Fruit fly (Drosophila melanogaster) whole organism, wandering third instar larva: ENCODE measurements around the gene ND-51.
A peak's percentile ranks its signal among the peaks of the same experiment; 100 is the strongest.

Experiments used
- Abd-B ChIP-seq: fragments of >200 bp; optimal IDR thresholded peaks from 2 replicates; lab custom pipeline; 2017; ENCODE audit warnings: missing biosample characterization, missing genetic modification characterization
- CG32264 ChIP-seq: fragments of 200-800 bp; sonication (Bioruptor generic); optimal IDR thresholded peaks from 2 replicates; lab custom pipeline; 2016; ENCODE audit warnings: missing biosample characterization, missing genetic modification characterization
- CG9705 ChIP-seq: fragments of 200-800 bp; sonication (Bioruptor generic); optimal IDR thresholded peaks from 2 replicates; lab custom pipeline; 2018; ENCODE audit warnings: missing biosample characterization, mild to moderate bottlenecking, missing genetic modification characterization
- CrebA ChIP-seq: fragments of 200-800 bp; sonication (Bioruptor generic); optimal IDR thresholded peaks from 2 replicates; lab custom pipeline; 2016; ENCODE audit warnings: missing biosample characterization, mild to moderate bottlenecking, missing genetic modification characterization, borderline replicate concordance
- Dfd ChIP-seq: fragments of >200 bp; optimal IDR thresholded peaks from 2 replicates; lab custom pipeline; 2017; ENCODE audit warnings: missing biosample characterization, missing genetic modification characterization
- Dif ChIP-seq: fragments of 200-275, 200-300 bp; sonication (Bioruptor generic); optimal IDR thresholded peaks from 2 replicates; lab custom pipeline; 2018; ENCODE audit warnings: missing biosample characterization, missing genetic modification characterization; ENCODE audit not compliant: partially characterized antibody
- GATAd ChIP-seq: sonication (Bioruptor generic); optimal IDR thresholded peaks from 2 replicates; lab custom pipeline; 2016; ENCODE audit warnings: missing biosample characterization, missing genetic modification characterization
- HLH106 ChIP-seq: fragments of 200-800 bp; optimal IDR thresholded peaks from 3 replicates; lab custom pipeline; 2019; ENCODE audit warnings: missing biosample characterization, mild to moderate bottlenecking, missing genetic modification characterization, moderate library complexity
- Hnf4 ChIP-seq: fragments of 200-800 bp; sonication (Bioruptor generic); optimal IDR thresholded peaks from 2 replicates; lab custom pipeline; 2016; ENCODE audit warnings: missing biosample characterization, mild to moderate bottlenecking, missing genetic modification characterization
- Hr78 ChIP-seq: fragments of >200 bp; optimal IDR thresholded peaks from 2 replicates; lab custom pipeline; 2017; ENCODE audit warnings: missing biosample characterization, missing genetic modification characterization
- Hr83 ChIP-seq: fragments of 200-300 bp; sonication (Bioruptor generic); optimal IDR thresholded peaks from 2 replicates; lab custom pipeline; 2016; ENCODE audit warnings: missing biosample characterization, mild to moderate bottlenecking, missing genetic modification characterization, moderate library complexity; ENCODE audit not compliant: poor library complexity, severe bottlenecking
- Jra ChIP-seq: sonication (Bioruptor generic); optimal IDR thresholded peaks from 2 replicates; lab custom pipeline; 2016; ENCODE audit warnings: missing biosample characterization, missing genetic modification characterization
- Mio ChIP-seq: sonication (Bioruptor generic); optimal IDR thresholded peaks from 2 replicates; lab custom pipeline; 2016; ENCODE audit warnings: missing biosample characterization, missing genetic modification characterization
- Myc ChIP-seq: fragments of >200 bp; optimal IDR thresholded peaks from 2 replicates; lab custom pipeline; 2017
- N ChIP-seq: fragments of >200 bp; optimal IDR thresholded peaks from 2 replicates; lab custom pipeline; 2018; ENCODE audit warnings: missing biosample characterization, missing external identifiers, missing genetic modification characterization
- OdsH ChIP-seq: fragments of 200-800 bp; sonication (Bioruptor generic); optimal IDR thresholded peaks from 2 replicates; lab custom pipeline; 2016; ENCODE audit warnings: missing biosample characterization, mild to moderate bottlenecking, missing genetic modification characterization
- Rel ChIP-seq, 2 experiments: fragments of 200-800 bp; sonication (Bioruptor generic) in 1 of 2; optimal IDR thresholded peaks; 2 replicates in 1 of 2; 3 replicates in 1 of 2; lab custom pipeline; 2016 to 2019; ENCODE audit warnings: mild to moderate bottlenecking in 2 of 2, missing biosample characterization in 2 of 2, missing genetic modification characterization in 2 of 2, moderate library complexity in 1 of 2
- Sp1 ChIP-seq: fragments of 200-800 bp; sonication (Bioruptor generic); optimal IDR thresholded peaks from 3 replicates; lab custom pipeline; 2019; ENCODE audit warnings: missing biosample characterization, mild to moderate bottlenecking, missing genetic modification characterization, moderate library complexity
- Vsx2 ChIP-seq: fragments of 200-300, 225-300 bp; sonication (Bioruptor generic); optimal IDR thresholded peaks from 2 replicates; lab custom pipeline; 2018; ENCODE audit warnings: missing biosample characterization, missing genetic modification characterization; ENCODE audit not compliant: partially characterized antibody
- br ChIP-seq: fragments of 200-800 bp; sonication (Bioruptor generic); optimal IDR thresholded peaks from 2 replicates; lab custom pipeline; 2016; ENCODE audit warnings: missing biosample characterization, missing genetic modification characterization
- brk ChIP-seq: fragments of 200-800 bp; sonication (Bioruptor generic); optimal IDR thresholded peaks from 2 replicates; lab custom pipeline; 2016; ENCODE audit warnings: missing biosample characterization, mild to moderate bottlenecking, missing genetic modification characterization
- dl ChIP-seq, 2 experiments: fragments of 175-275, 200-275 bp in 1 of 2; fragments of 200-275 bp in 1 of 2; sonication (Bioruptor generic); optimal IDR thresholded peaks; lab custom pipeline; 2018; ENCODE audit warnings: mild to moderate bottlenecking in 2 of 2, missing biosample characterization in 2 of 2, missing genetic modification characterization in 2 of 2, moderate library complexity in 2 of 2; ENCODE audit not compliant: partially characterized antibody in 2 of 2, insufficient read depth in 1 of 2
- dmrt93B ChIP-seq: fragments of 200-800 bp; sonication (Bioruptor generic); optimal IDR thresholded peaks from 2 replicates; lab custom pipeline; 2018; ENCODE audit warnings: missing biosample characterization, mild to moderate bottlenecking, missing genetic modification characterization
- dsf ChIP-seq: sonication (Bioruptor generic); optimal IDR thresholded peaks from 2 replicates; lab custom pipeline; 2016; ENCODE audit warnings: missing biosample characterization, missing genetic modification characterization, borderline replicate concordance
- ey ChIP-seq: fragments of 200-800 bp; sonication (Bioruptor generic); optimal IDR thresholded peaks from 2 replicates; lab custom pipeline; 2016; ENCODE audit warnings: missing biosample characterization, missing genetic modification characterization
- foxo ChIP-seq, 2 experiments: fragments of 200-800 bp; sonication (Bioruptor generic); optimal IDR thresholded peaks; 2 replicates in 1 of 2; 3 replicates in 1 of 2; lab custom pipeline; 2016 to 2017; ENCODE audit warnings: missing biosample characterization in 2 of 2, missing genetic modification characterization in 2 of 2
- fru ChIP-seq: fragments of 200-800 bp; sonication (Bioruptor generic); optimal IDR thresholded peaks from 3 replicates; lab custom pipeline; 2016; ENCODE audit warnings: missing biosample characterization, mild to moderate bottlenecking, missing genetic modification characterization
- h ChIP-seq: fragments of 200-800 bp; sonication (Bioruptor generic); optimal IDR thresholded peaks from 3 replicates; lab custom pipeline; 2016; ENCODE audit warnings: missing biosample characterization, mild to moderate bottlenecking, missing genetic modification characterization
- jim ChIP-seq: fragments of 175-275, 200-325 bp; sonication (Bioruptor generic); optimal IDR thresholded peaks from 2 replicates; lab custom pipeline; 2016; ENCODE audit warnings: missing biosample characterization, mild to moderate bottlenecking, missing genetic modification characterization
- lola ChIP-seq: fragments of >200 bp; optimal IDR thresholded peaks from 2 replicates; lab custom pipeline; 2017; ENCODE audit warnings: missing biosample characterization, missing genetic modification characterization
- pan ChIP-seq: fragments of >200 bp; optimal IDR thresholded peaks from 2 replicates; lab custom pipeline; 2017
- psq ChIP-seq: fragments of 200-800 bp; sonication (Bioruptor generic); optimal IDR thresholded peaks from 3 replicates; lab custom pipeline; 2017; ENCODE audit warnings: missing biosample characterization, mild to moderate bottlenecking, missing genetic modification characterization, moderate library complexity
- rgr ChIP-seq: fragments of 200-800 bp; sonication (Bioruptor generic); optimal IDR thresholded peaks from 3 replicates; lab custom pipeline; 2016; ENCODE audit warnings: missing biosample characterization, mild to moderate bottlenecking, missing genetic modification characterization
- sage ChIP-seq: fragments of 200-800 bp; sonication (Bioruptor generic); optimal IDR thresholded peaks from 2 replicates; lab custom pipeline; 2016; ENCODE audit warnings: missing biosample characterization, mild to moderate bottlenecking, missing genetic modification characterization
- sv ChIP-seq: fragments of 200-800 bp; sonication (Bioruptor generic); optimal IDR thresholded peaks from 3 replicates; lab custom pipeline; 2016; ENCODE audit warnings: missing biosample characterization, missing genetic modification characterization
- tai ChIP-seq: sonication (Bioruptor generic); optimal IDR thresholded peaks from 2 replicates; lab custom pipeline; 2016; ENCODE audit warnings: missing biosample characterization, missing genetic modification characterization
- usp ChIP-seq: fragments of >200 bp; optimal IDR thresholded peaks from 2 replicates; lab custom pipeline; 2017; ENCODE audit warnings: missing biosample characterization, missing genetic modification characterization
- woc ChIP-seq: sonication (Bioruptor generic); optimal IDR thresholded peaks from 2 replicates; lab custom pipeline; 2016; ENCODE audit warnings: missing biosample characterization, mild to moderate bottlenecking, missing genetic modification characterization

ND-51 gene

dm6 chr2L:6086771-6087170 lies 24.2 kb upstream of the ND-51 start:
- TF ChIP-seq tai (no peak), dsf (no peak), Mio (GFP tag; lab: Kevin White, UChicago) (no peak), Vsx2 (GFP tag; lab: Kevin White, UChicago) (no peak), psq (GFP tag; lab: Kevin White, UChicago) (no peak), Hr78 (GFP tag; lab: Kevin White, UChicago) (no peak), Dfd (GFP tag; lab: Kevin White, UChicago) (no peak), Abd-B (GFP tag; lab: Kevin White, UChicago) (no peak), OdsH (GFP tag; lab: Kevin White, UChicago) (peak; percentile 13), h (GFP tag; lab: Kevin White, UChicago) (no peak), CrebA (GFP tag; lab: Kevin White, UChicago) (no peak), br (GFP tag; lab: Kevin White, UChicago) (no peak), Myc (no peak), lola (no peak), Hr83 (GFP tag; lab: Kevin White, UChicago) (peak; percentile 40), GATAd (GFP tag; lab: Kevin White, UChicago) (no peak), brk (GFP tag; lab: Kevin White, UChicago) (no peak), Dif (GFP tag; lab: Kevin White, UChicago) (peak; percentile 14), CG9705 (GFP tag; lab: Kevin White, UChicago) (no peak), sv (no peak), jim (GFP tag; lab: Kevin White, UChicago) (no peak), woc (GFP tag; lab: Kevin White, UChicago) (no peak), fru (GFP tag; lab: Kevin White, UChicago) (no peak), sage (no peak), N (GFP tag; lab: Kevin White, UChicago) (peak; percentile 57), CG32264 (no peak), rgr (GFP tag; lab: Kevin White, UChicago) (no peak), HLH106 (tag; lab: Kevin White, UChicago) (peak; percentile 36), pan (lab: Kevin White, UChicago) (no peak), dl (GFP tag; optimal IDR thresholded peaks at IDR 0.05; lab: Kevin White, UChicago; ENCODE audit: insufficient read depth in 1 of 2, partially characterized antibody in 2 of 2) (no peak), foxo (GFP tag; optimal IDR thresholded peaks at IDR 0.05; lab: Kevin White, UChicago) (no peak), Jra (GFP tag; lab: Kevin White, UChicago) (no peak), ey (GFP tag; lab: Kevin White, UChicago) (no peak), Sp1 (GFP tag; lab: Kevin White, UChicago) (no peak), dmrt93B (GFP tag; lab: Kevin White, UChicago) (no peak), Hnf4 (GFP tag; lab: Kevin White, UChicago) (no peak), Rel (GFP tag; optimal IDR thresholded peaks at IDR 0.05; lab: Kevin White, UChicago) (no peak), Rel (tag; optimal IDR thresholded peaks at IDR 0.05; lab: Kevin White, UChicago) (peak; percentile 2), usp (no peak)

- TF ChIP-seq dl (GFP tag; optimal IDR thresholded peaks at IDR 0.05; lab: Kevin White, UChicago; ENCODE audit: insufficient read depth in 1 of 2, partially characterized antibody in 2 of 2) (no peak), CG9705 (GFP tag; lab: Kevin White, UChicago) (no peak), Hr83 (GFP tag; lab: Kevin White, UChicago) (peak; percentile 52), h (GFP tag; lab: Kevin White, UChicago) (peak; percentile 51), dsf (no peak), jim (GFP tag; lab: Kevin White, UChicago) (no peak), OdsH (GFP tag; lab: Kevin White, UChicago) (peak; percentile 49), Dfd (GFP tag; lab: Kevin White, UChicago) (no peak), foxo (GFP tag; optimal IDR thresholded peaks at IDR 0.05; lab: Kevin White, UChicago) (no peak), N (GFP tag; lab: Kevin White, UChicago) (no peak), GATAd (GFP tag; lab: Kevin White, UChicago) (no peak), Vsx2 (GFP tag; lab: Kevin White, UChicago) (no peak), lola (no peak), ey (GFP tag; lab: Kevin White, UChicago) (no peak), Sp1 (GFP tag; lab: Kevin White, UChicago) (no peak), dmrt93B (GFP tag; lab: Kevin White, UChicago) (no peak), psq (GFP tag; lab: Kevin White, UChicago) (peak; percentile 48), CrebA (GFP tag; lab: Kevin White, UChicago) (peak; percentile 42), br (GFP tag; lab: Kevin White, UChicago) (peak; percentile 4), Mio (GFP tag; lab: Kevin White, UChicago) (no peak), Myc (no peak), fru (GFP tag; lab: Kevin White, UChicago) (peak; percentile 41), brk (GFP tag; lab: Kevin White, UChicago) (peak; percentile 27), tai (peak; percentile 43), usp (no peak), Dif (GFP tag; lab: Kevin White, UChicago) (peak; percentile 52), pan (lab: Kevin White, UChicago) (no peak), rgr (GFP tag; lab: Kevin White, UChicago) (no peak), sage (no peak), Jra (GFP tag; lab: Kevin White, UChicago) (no peak), Rel (GFP tag; optimal IDR thresholded peaks at IDR 0.05; lab: Kevin White, UChicago) (peak; percentile 25), Rel (tag; optimal IDR thresholded peaks at IDR 0.05; lab: Kevin White, UChicago) (peak; percentile 40), woc (GFP tag; lab: Kevin White, UChicago) (no peak), Abd-B (GFP tag; lab: Kevin White, UChicago) (no peak), Hr78 (GFP tag; lab: Kevin White, UChicago) (no peak), CG32264 (no peak), sv (no peak), Hnf4 (GFP tag; lab: Kevin White, UChicago) (peak; percentile 66), HLH106 (tag; lab: Kevin White, UChicago) (peak; percentile 22)
- TF ChIP-seq, all 38 proteins: peak for 13
These were observed 23.3 kb upstream of the ND-51 start for dm6 chr2L:6085733-6086317.
